Fruit fly (Drosophila melanogaster) whole organism, pupa: ENCODE results near the gene CG31337.

Experiments used
- CG10348 ChIP-seq: fragments of 200-800 bp; sonication (Bioruptor generic); IDR thresholded peaks from 2 replicates; pipeline ENCODE4 v1.3.6; 2022; ENCODE audit warnings: missing biosample characterization, missing genetic modification characterization
- CG15710 ChIP-seq: fragments of 200-800 bp; sonication (Bioruptor generic); optimal IDR thresholded peaks from 2 replicates; lab custom pipeline; 2018; ENCODE audit warnings: missing biosample characterization, mild to moderate bottlenecking, missing genetic modification characterization, moderate library complexity
- CG17806 ChIP-seq: fragments of 200-800 bp; sonication (Bioruptor generic); optimal IDR thresholded peaks from 2 replicates; lab custom pipeline; 2018; ENCODE audit warnings: missing biosample characterization, mild to moderate bottlenecking, missing genetic modification characterization, moderate library complexity
- CG4496 ChIP-seq: fragments of 200-800 bp; sonication (Bioruptor generic); IDR thresholded peaks from 3 replicates; pipeline ENCODE4 v1.3.6; 2022; ENCODE audit warnings: missing biosample characterization, missing genetic modification characterization
- CG9948 ChIP-seq: fragments of 200-800 bp; sonication (Bioruptor generic); optimal IDR thresholded peaks from 2 replicates; lab custom pipeline; 2018; ENCODE audit warnings: missing biosample characterization, mild to moderate bottlenecking, missing genetic modification characterization, moderate library complexity
- D1 ChIP-seq: fragments of 200-800 bp; sonication (Bioruptor generic); optimal IDR thresholded peaks from 2 replicates; lab custom pipeline; 2018; ENCODE audit warnings: missing biosample characterization, mild to moderate bottlenecking, missing genetic modification characterization, moderate library complexity
- EcR ChIP-seq: fragments of 200-800 bp; sonication (Bioruptor generic); optimal IDR thresholded peaks from 3 replicates; lab custom pipeline; 2019; ENCODE audit warnings: missing biosample characterization, missing genetic modification characterization, mild to moderate bottlenecking, moderate library complexity, missing genetic modification reagents
- Ets98B ChIP-seq: fragments of 200-800 bp; sonication (Bioruptor generic); IDR thresholded peaks from 2 replicates; pipeline ENCODE4 v1.3.6; 2022; ENCODE audit warnings: missing biosample characterization, missing genetic modification characterization
- Pif1A ChIP-seq: fragments of 200-800 bp; sonication (Bioruptor generic); optimal IDR thresholded peaks from 3 replicates; lab custom pipeline; 2016; ENCODE audit warnings: missing biosample characterization, missing genetic modification characterization
- Snoo ChIP-seq: fragments of 200-800 bp; sonication (Bioruptor generic); optimal IDR thresholded peaks from 3 replicates; lab custom pipeline; 2017; ENCODE audit warnings: missing biosample characterization, mild to moderate bottlenecking, missing genetic modification characterization, inconsistent platforms
- gl ChIP-seq: fragments of 200-800 bp; sonication (Bioruptor generic); optimal IDR thresholded peaks from 2 replicates; lab custom pipeline; 2018; ENCODE audit warnings: missing biosample characterization, mild to moderate bottlenecking, missing genetic modification characterization
- rn ChIP-seq: fragments of 200-800 bp; sonication (Bioruptor generic); IDR thresholded peaks from 2 replicates; pipeline ENCODE4 v1.3.6; 2022; ENCODE audit warnings: missing biosample characterization, missing genetic modification characterization

DNA sequence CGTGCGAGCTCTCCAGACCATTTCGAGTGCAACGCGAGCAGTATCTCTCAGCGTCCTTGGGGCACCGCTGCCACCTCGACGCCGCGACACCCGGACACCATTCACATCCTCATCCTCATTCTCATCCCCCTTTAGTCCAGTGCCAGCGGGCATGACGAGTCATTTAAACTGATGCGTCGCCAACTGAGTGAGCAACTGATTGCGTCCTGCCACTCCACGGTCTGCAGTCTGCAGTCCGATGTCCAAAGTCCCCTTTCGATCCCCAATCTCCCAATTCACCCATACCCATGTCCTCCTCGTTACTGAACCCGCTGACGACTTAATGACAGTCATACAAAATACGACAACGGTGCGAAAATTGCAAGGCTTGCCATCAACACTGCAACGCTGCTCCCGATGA is 19.2 kb downstream of the CG31337 start:
- peak; percentile 1 for TF ChIP-seq Snoo (tag; lab: Kevin White, UChicago)
- TF ChIP-seq Pif1A: peak; percentile 0
- TF ChIP-seq D1 (tag; lab: Kevin White, UChicago): no peak
- TF ChIP-seq EcR (GFP tag; lab: Kevin White, UChicago): peak; percentile 19
- no peak for TF ChIP-seq Ets98B (GFP tag; lab: Robert Waterston, UW)
- no peak for TF ChIP-seq rn (GFP tag; lab: Robert Waterston, UW)
- no peak for TF ChIP-seq CG9948 (tag; lab: Kevin White, UChicago)
- TF ChIP-seq gl (tag; lab: Kevin White, UChicago): no peak
- TF ChIP-seq CG17806 (tag; lab: Kevin White, UChicago): peak; percentile 7
- peak; percentile 57 for TF ChIP-seq CG15710 (tag; lab: Kevin White, UChicago)
- peak; percentile 48; the same call in 1 of the 3 replicates for TF ChIP-seq CG4496
- TF ChIP-seq CG10348: no peak
